Fruit fly (Drosophila melanogaster): ENCODE data around the gene CG10413.

CG10413 gene

DNA sequence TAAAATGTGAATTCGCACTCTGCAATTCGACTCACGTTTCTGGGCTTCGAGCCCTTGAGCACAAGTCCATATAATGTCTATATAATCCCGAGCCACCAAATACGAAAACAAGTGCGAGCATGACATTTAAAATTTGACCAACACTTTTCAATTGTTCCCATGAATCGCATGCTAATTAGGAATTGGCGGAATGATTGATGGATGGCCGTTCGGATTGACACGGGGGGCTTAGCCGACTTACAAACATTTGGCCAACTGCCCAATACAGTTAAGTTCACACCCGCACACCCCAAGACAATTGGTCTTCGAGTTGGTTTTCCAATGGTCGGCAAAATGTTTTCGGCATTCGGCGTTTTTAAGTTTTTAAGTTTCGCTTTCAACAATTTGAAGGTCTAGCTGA is 36.0 kb upstream of the CG10413 start:
- TF ChIP-seq dl (GFP tag; optimal IDR thresholded peaks at IDR 0.05; ENCODE audit: insufficient read depth in 1 of 2, partially characterized antibody in 2 of 2) (no peak), Hr78 (GFP tag; optimal IDR thresholded peaks at IDR 0.05) (no peak), Hnf4 (GFP tag; optimal IDR thresholded peaks at IDR 0.05) (no peak), CG9705 (GFP tag; optimal IDR thresholded peaks at IDR 0.05) (no peak), Vsx2 (GFP tag; optimal IDR thresholded peaks at IDR 0.05; ENCODE audit: partially characterized antibody) (no peak), pan (optimal IDR thresholded peaks at IDR 0.05) (no peak), Dif (GFP tag; optimal IDR thresholded peaks at IDR 0.05; ENCODE audit: partially characterized antibody) (no peak), jim (GFP tag; optimal IDR thresholded peaks at IDR 0.05) (no peak), sv (GFP tag; optimal IDR thresholded peaks at IDR 0.05) (no peak), Sp1 (GFP tag; optimal IDR thresholded peaks at IDR 0.05) (no peak), rgr (GFP tag; optimal IDR thresholded peaks at IDR 0.05) (no peak), h (GFP tag; optimal IDR thresholded peaks at IDR 0.05) (no peak), CrebA (GFP tag; optimal IDR thresholded peaks at IDR 0.05; ENCODE audit: borderline replicate concordance) (no peak), psq (GFP tag; optimal IDR thresholded peaks at IDR 0.05) (no peak), Abd-B (GFP tag; optimal IDR thresholded peaks at IDR 0.05) (no peak), foxo (GFP tag; optimal IDR thresholded peaks at IDR 0.05) (no peak), Rel (GFP tag; optimal IDR thresholded peaks at IDR 0.05) (no peak), Rel (tag; optimal IDR thresholded peaks at IDR 0.05) (no peak), woc (GFP tag; optimal IDR thresholded peaks at IDR 0.05) (no peak), Jra (GFP tag; optimal IDR thresholded peaks at IDR 0.05) (no peak), OdsH (GFP tag; optimal IDR thresholded peaks at IDR 0.05) (no peak)

dm6 chr2L:18638945-18639344 is 33.9 kb upstream of the CG10413 start:
- TF ChIP-seq HLH106 (tag; optimal IDR thresholded peaks at IDR 0.05), result no peak
- TF ChIP-seq CG32264 (GFP tag; optimal IDR thresholded peaks at IDR 0.05), result no peak
- no peak for TF ChIP-seq fru (GFP tag; optimal IDR thresholded peaks at IDR 0.05)
- TF ChIP-seq sage (GFP tag; optimal IDR thresholded peaks at IDR 0.05), result no peak
- no peak for TF ChIP-seq Abd-B (GFP tag; optimal IDR thresholded peaks at IDR 0.05)
- no peak for TF ChIP-seq rgr (GFP tag; optimal IDR thresholded peaks at IDR 0.05)
- TF ChIP-seq psq (GFP tag; optimal IDR thresholded peaks at IDR 0.05), result no peak

- TF ChIP-seq pan (optimal IDR thresholded peaks at IDR 0.05), result no peak
- TF ChIP-seq Dfd (GFP tag; optimal IDR thresholded peaks at IDR 0.05), result no peak
- TF ChIP-seq Vsx2 (GFP tag; optimal IDR thresholded peaks at IDR 0.05; ENCODE audit: partially characterized antibody), result no peak
- TF ChIP-seq h (GFP tag; optimal IDR thresholded peaks at IDR 0.05), result no peak
- TF ChIP-seq CrebA (GFP tag; optimal IDR thresholded peaks at IDR 0.05; ENCODE audit: borderline replicate concordance), result no peak
- no peak for TF ChIP-seq N (GFP tag; optimal IDR thresholded peaks at IDR 0.05)
- no peak for TF ChIP-seq Jra (GFP tag; optimal IDR thresholded peaks at IDR 0.05)
- no peak for TF ChIP-seq HLH106 (tag; optimal IDR thresholded peaks at IDR 0.05)
These were observed 27.3 kb upstream of the CG10413 start for dm6 chr2L:18632389-18632788.

DNA sequence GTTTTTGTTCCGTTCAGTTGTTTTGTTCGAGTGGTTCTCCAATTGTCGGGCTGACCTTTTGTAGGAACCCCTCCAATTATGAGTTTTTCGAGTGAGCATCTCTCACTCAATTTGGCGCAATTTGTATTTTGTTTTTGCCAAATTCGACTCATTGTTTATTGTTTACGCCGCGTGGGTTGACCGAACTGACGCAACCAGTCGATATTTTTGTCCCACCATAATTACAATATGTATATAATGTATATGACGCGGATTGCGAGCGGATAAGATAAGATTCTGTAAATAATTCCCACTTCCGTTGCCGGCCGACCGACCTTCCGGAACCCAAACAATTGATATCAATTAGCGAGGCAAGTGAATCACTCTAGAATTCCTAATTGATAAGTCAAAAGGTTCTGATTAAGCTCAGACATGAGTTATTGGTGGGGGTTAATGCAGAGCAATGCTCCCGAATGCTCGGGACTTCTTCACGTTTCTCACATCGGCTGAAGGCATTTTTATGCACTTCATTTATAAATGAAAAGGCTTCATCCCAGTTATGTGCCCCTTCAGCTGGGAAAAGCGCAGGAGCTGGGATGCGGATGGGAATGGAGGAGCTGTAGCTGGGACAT is 25.7 kb upstream of the CG10413 start:
- TF ChIP-seq Rel (GFP tag; optimal IDR thresholded peaks at IDR 0.05) (no peak), Rel (tag; optimal IDR thresholded peaks at IDR 0.05) (peak; percentile 36), Hr78 (GFP tag; optimal IDR thresholded peaks at IDR 0.05) (no peak), dl (GFP tag; optimal IDR thresholded peaks at IDR 0.05; ENCODE audit: insufficient read depth in 1 of 2, partially characterized antibody in 2 of 2) (no peak), Sp1 (GFP tag; optimal IDR thresholded peaks at IDR 0.05) (no peak), ey (GFP tag; optimal IDR thresholded peaks at IDR 0.05) (no peak), CrebA (GFP tag; optimal IDR thresholded peaks at IDR 0.05; ENCODE audit: borderline replicate concordance) (no peak), brk (GFP tag; optimal IDR thresholded peaks at IDR 0.05) (no peak)

DNA sequence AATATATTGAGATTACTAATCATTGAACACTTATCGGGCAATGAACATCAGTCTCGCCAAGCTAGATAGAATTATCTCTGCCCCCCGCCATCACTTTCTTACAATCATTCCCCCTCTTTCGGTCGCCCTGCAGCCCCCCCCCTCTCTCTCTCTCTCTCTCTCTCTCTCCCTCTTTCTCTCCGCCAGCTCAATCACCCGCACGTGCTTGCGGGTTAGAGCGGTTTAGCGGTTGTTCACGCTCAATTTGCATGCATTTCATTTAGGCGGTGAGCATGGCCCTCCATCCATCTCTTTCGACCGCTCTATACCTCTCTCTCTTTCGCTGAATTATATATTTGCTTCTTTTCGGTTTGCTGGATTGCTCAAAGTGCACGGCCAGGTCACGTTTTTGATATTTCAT is 24.1 kb upstream of the CG10413 start:
- TF ChIP-seq h (GFP tag; optimal IDR thresholded peaks at IDR 0.05), result no peak
- no peak for TF ChIP-seq brk (GFP tag; optimal IDR thresholded peaks at IDR 0.05)
- no peak for TF ChIP-seq Rel (GFP tag; optimal IDR thresholded peaks at IDR 0.05)
- TF ChIP-seq Rel (tag; optimal IDR thresholded peaks at IDR 0.05), result peak; percentile 36
- TF ChIP-seq woc (GFP tag; optimal IDR thresholded peaks at IDR 0.05), result no peak

DNA sequence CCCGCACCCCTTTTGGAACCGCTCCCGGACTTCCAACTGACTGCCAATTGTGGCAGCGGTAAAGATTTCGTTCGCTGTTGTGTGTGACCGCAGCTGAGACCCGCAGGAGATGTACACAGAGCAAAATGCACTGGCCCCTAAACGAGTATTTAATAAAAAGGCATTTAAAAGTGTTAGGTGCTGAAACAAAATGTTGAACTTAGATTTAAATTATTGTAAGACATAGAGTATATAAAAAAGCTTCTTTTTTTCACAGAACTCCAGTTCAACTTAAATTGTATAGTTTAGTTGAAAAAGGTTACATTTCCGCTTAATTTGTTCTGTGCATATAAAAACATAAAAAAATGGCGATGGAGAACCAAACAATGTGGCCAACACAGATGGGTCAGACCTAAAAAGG is 23.1 kb upstream of the CG10413 start:
- TF ChIP-seq OdsH (GFP tag; optimal IDR thresholded peaks at IDR 0.05) (peak; percentile 56), br (GFP tag; optimal IDR thresholded peaks at IDR 0.05) (peak; percentile 64), Dfd (GFP tag; optimal IDR thresholded peaks at IDR 0.05) (no peak), CrebA (GFP tag; optimal IDR thresholded peaks at IDR 0.05; ENCODE audit: borderline replicate concordance) (no peak), psq (GFP tag; optimal IDR thresholded peaks at IDR 0.05) (peak; percentile 59), dmrt93B (GFP tag; optimal IDR thresholded peaks at IDR 0.05) (peak; percentile 39), pan (optimal IDR thresholded peaks at IDR 0.05) (no peak), rgr (GFP tag; optimal IDR thresholded peaks at IDR 0.05) (peak; percentile 58), Sp1 (GFP tag; optimal IDR thresholded peaks at IDR 0.05) (peak; percentile 64), N (GFP tag; optimal IDR thresholded peaks at IDR 0.05) (no peak), woc (GFP tag; optimal IDR thresholded peaks at IDR 0.05) (peak; percentile 42), ey (GFP tag; optimal IDR thresholded peaks at IDR 0.05) (peak; percentile 70), HLH106 (tag; optimal IDR thresholded peaks at IDR 0.05) (peak; percentile 54), Myc (optimal IDR thresholded peaks at IDR 0.05) (no peak), fru (GFP tag; optimal IDR thresholded peaks at IDR 0.05) (peak; percentile 81), Hnf4 (GFP tag; optimal IDR thresholded peaks at IDR 0.05) (peak; percentile 41), Abd-B (GFP tag; optimal IDR thresholded peaks at IDR 0.05) (no peak), Jra (GFP tag; optimal IDR thresholded peaks at IDR 0.05) (no peak), Rel (GFP tag; optimal IDR thresholded peaks at IDR 0.05) (no peak), Rel (tag; optimal IDR thresholded peaks at IDR 0.05) (no peak), h (GFP tag; optimal IDR thresholded peaks at IDR 0.05) (peak; percentile 64), foxo (GFP tag; optimal IDR thresholded peaks at IDR 0.05) (peak in 1 of 2 experiments; percentile 78)

All from whole organism, wandering third instar larva.